Worm (Caenorhabditis elegans): ENCODE results near the gene B0034.2.

DNA sequence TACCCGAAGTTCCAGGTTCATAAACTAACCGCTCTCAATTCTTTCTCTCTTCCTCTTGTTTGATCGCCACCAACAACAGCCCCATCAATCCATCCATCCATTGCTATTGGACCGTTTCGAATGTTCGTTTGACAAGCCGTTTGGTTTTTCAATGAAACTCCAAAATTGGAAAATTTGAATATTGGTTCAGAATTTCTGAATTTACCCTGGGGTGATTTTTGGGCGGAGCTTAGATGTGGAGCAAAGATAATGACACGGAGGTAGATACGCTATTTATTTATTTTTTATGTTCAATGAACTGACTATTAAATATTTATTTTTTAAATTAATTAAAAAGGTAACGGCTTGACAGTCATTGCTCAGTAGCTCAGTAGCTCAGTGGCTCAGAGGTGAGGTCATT is at the start of gene B0034.2:
- TF ChIP-seq W03F9.2 (tag; optimal IDR thresholded peaks at IDR 0.05) (no peak), him-1 (tag; optimal IDR thresholded peaks at IDR 0.05) (no peak)

Measured in whole organism, L4/young adult.